Fruit fly (Drosophila melanogaster): Measurements from ENCODE around the gene yellow-g.

yellow-g gene

DNA sequence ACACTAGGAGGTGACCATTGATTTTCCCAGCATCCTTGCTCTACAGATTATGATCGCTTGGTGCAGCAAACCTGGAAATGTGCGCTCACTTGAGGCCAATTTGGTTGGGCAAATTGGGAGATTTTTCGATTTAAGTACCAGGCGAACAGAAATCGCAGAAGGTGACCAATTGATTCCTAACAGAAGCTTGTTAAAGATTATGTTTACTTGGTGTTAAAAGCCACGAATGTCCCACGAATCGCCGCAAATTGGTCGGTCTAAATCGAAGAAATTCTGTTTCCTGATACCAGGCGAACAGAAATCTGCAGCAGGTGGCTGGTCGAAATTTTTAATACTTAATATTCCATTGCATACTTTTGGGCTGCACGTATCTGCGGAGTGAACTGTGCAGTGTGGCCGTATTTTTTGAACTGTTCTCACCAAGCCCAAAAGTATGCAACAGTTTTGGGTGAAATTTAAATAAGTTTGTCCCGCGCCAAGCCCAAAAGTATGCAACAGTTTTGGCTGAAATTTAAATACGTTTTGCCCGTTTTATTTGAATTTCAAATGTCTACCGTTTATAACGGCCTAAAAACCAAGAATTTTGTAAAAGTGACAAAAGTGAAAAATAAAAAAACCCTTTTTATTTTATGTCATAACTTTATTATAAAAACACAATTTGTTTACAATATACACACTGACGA is 28.6 kb downstream of the yellow-g start, which contains the start of gene CG32301:
TSS of gene CG32301 (plus strand) at position 633 of the 683 bp plus-strand sequence.
- TF ChIP-seq CG17801 (GFP tag; optimal IDR thresholded peaks at IDR 0.05; ENCODE audit: partially characterized antibody), result no peak

DNA sequence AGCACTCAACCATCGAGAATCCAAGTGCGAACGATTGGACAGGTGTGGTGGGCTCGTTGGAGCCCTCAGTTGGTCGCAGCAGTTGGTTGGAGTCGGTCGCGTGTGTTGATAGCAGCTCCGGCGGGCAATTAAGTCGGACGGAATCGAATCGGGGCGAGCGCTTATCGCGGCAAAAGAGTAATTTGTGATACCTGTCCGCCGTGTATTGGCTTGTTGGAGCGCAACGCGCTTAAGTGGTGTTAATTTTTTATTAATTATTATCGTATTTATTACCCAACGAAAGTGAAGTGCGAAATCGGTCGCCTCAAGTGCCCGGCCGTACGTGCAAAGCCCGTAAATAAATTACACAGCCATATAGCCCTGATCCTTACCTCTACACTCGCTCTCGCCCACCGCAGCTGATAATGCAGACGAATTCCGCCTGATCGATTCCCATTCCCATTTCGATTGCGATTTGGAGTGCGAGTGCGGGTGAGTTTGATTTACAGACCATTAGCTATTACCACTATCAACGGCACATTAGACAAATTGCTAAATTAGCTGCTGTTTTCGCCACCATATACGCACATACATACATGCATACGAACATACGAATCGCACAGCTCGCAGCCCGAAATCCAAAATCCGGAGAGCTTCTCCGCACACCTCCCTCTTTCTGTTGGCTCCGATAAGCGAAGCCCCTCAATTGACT is 34.9 kb downstream of the yellow-g start, which contains the start of gene ACXD:
TSS of gene ACXD (plus strand) at position 66 of the 691 bp plus-strand sequence.
- TF ChIP-seq CG17801 (GFP tag; optimal IDR thresholded peaks at IDR 0.05; ENCODE audit: partially characterized antibody), result no peak

DNA sequence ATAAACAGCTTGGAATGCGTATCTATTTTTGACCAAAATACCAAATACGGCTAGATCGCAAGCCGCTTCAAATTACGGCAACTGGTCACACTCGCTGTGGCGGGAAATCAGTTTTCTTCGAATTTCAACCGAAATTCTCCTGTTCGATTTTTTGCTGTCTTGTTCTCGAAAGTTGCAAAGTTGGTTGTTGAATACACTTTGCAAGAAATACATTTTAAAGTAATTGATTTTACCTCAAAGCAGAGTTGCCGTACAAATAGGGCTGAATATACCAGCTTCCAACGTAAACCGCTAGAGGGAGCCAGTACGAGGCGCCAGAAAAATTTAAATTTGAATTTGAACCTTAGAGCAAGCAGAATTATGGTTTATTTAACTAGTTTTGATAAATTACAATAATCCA is 35.5 kb downstream of the yellow-g start, which contains the start of gene CG9018:
TSS of gene CG9018 (minus strand) at position 43 of the 400 bp plus-strand sequence.
- TF ChIP-seq CG17801 (GFP tag; optimal IDR thresholded peaks at IDR 0.05; ENCODE audit: partially characterized antibody), result no peak

DNA sequence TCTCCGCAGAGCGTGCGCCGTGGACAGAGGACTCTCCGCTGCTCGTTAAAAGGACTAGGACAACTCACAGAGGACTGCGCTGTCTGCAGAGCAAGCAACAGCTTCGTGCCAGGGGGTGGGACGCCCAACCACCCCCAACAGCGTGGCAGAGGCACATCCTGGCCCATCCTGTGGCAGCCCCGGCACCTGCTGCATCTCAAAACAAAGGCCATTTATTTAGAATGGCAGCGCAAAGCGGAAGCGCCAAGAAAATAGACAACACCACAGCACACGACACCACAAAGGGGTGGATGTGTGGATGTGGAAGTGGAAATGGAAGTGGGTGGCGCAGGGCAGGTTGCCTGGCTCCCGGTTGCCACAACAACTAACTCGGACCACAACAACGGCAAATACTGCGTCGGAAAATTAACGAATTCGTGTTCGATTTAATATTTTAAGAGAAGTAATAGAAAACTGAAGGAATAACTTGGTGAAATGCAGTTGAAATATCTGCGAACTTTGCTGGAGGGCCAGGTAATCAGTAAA is 43.3 kb downstream of the yellow-g start, which contains the start of gene Oseg2:
TSS of gene Oseg2 (plus strand) at position 475 of the 525 bp plus-strand sequence.
- no peak for TF ChIP-seq CG17801 (GFP tag; optimal IDR thresholded peaks at IDR 0.05; ENCODE audit: partially characterized antibody)

DNA sequence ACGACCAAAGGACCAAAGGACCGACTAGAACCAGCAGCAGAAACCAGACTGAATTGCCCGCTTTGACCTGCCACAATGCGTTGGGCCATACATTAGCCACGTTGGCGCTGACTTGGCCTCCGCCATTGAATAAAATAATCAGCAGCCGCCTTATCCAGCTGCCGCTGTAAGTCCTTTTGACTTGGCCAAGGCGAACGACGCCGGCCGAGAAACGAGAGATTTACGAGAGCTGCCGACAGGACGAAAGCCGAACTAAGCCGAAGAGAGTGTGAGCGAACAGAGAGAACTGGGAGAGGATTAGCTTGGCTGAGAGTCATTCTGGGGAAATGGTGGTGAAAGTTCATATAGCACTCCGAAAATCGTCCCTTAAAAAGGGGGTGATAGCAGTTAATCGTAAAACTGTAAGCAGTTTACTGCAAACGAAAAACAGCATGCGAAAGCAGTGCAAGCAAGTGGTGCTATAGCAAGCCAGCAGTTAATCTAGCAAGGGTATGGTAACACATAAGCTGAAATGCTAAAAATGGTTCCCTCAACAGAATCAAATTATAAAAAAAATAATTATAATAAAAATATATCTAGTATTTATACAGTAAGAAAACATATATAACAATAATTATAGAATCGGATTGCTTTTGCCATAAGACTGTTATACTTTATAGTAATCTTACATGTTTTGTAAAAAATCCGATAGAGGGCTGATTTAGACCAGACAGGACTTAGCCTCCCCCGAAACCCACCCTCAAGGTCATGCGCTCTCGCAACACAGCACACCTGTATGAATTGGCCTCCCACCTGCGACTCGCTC is 44.0 kb downstream of the yellow-g start:
- TF ChIP-seq CG17801 (GFP tag; optimal IDR thresholded peaks at IDR 0.05; ENCODE audit: partially characterized antibody), result no peak

Measured in ovary, adult (tissue).